Worm (Caenorhabditis elegans) whole organism, L2 larva: ENCODE measurements around the gene mrps-33.
A peak's percentile ranks its signal among the peaks of the same experiment; 100 is the strongest.

Experiments used
- F13H6.1 ChIP-seq: sonication (generic microtip); optimal IDR thresholded peaks from 2 replicates; lab custom pipeline; 2016; ENCODE audit warnings: missing genetic modification characterization, missing compliant biosample characterization
- R02D3.7 ChIP-seq: fragments of 150-350 bp; optimal IDR thresholded peaks from 2 replicates; lab custom pipeline; 2014; ENCODE audit warnings: missing biosample characterization, missing genetic modification characterization
- ZK546.5 ChIP-seq: sonication (generic microtip); optimal IDR thresholded peaks from 2 replicates; lab custom pipeline; 2017; ENCODE audit warnings: missing biosample characterization, missing genetic modification characterization
- aly-2 ChIP-seq: fragments of 150-350 bp; optimal IDR thresholded peaks from 2 replicates; lab custom pipeline; 2014; ENCODE audit warnings: missing biosample characterization, missing genetic modification characterization
- ama-1 ChIP-seq: fragments of 150-350 bp; optimal IDR thresholded peaks from 2 replicates; lab custom pipeline; 2018; ENCODE audit warnings: inconsistent platforms
- blmp-1 ChIP-seq: sonication (generic microtip); optimal IDR thresholded peaks from 2 replicates; lab custom pipeline; 2017; ENCODE audit warnings: missing genetic modification characterization, mild to moderate bottlenecking, missing compliant biosample characterization, antibody characterized with exemption, moderate library complexity; ENCODE audit not compliant: insufficient read depth
- ceh-16 ChIP-seq: fragments of 150-350 bp; optimal IDR thresholded peaks from 2 replicates; lab custom pipeline; 2014; ENCODE audit warnings: missing biosample characterization, missing genetic modification characterization
- ceh-82 ChIP-seq: fragments of 150-350 bp; optimal IDR thresholded peaks from 2 replicates; lab custom pipeline; 2014; ENCODE audit warnings: missing biosample characterization, missing genetic modification characterization
- dmd-4 ChIP-seq: sonication (generic microtip); optimal IDR thresholded peaks from 2 replicates; lab custom pipeline; 2017; ENCODE audit warnings: missing biosample characterization, missing genetic modification characterization
- egl-27 ChIP-seq: sonication (generic microtip); optimal IDR thresholded peaks from 3 replicates; lab custom pipeline; 2017; ENCODE audit warnings: missing biosample characterization, missing genetic modification reagents, missing genetic modification characterization
- elt-1 ChIP-seq: fragments of 150-350 bp; optimal IDR thresholded peaks from 2 replicates; lab custom pipeline; 2014; ENCODE audit warnings: missing biosample characterization, missing genetic modification characterization
- elt-3 ChIP-seq: sonication (generic microtip); optimal IDR thresholded peaks from 2 replicates; lab custom pipeline; 2017; ENCODE audit warnings: missing biosample characterization, missing genetic modification characterization
- fos-1 ChIP-seq: fragments of 150-350 bp; optimal IDR thresholded peaks from 2 replicates; lab custom pipeline; 2014; ENCODE audit warnings: missing biosample characterization, missing genetic modification characterization
- lin-11 ChIP-seq: fragments of 150-350 bp; sonication (generic microtip); optimal IDR thresholded peaks from 2 replicates; lab custom pipeline; 2014; ENCODE audit warnings: missing biosample characterization, missing genetic modification characterization, inconsistent platforms, mixed read lengths
- lin-13 ChIP-seq: fragments of 150-350 bp; optimal IDR thresholded peaks from 2 replicates; lab custom pipeline; 2014; ENCODE audit warnings: missing biosample characterization, missing genetic modification reagents, missing genetic modification characterization
- lsy-2 ChIP-seq, 2 experiments: fragments of 150-350 bp in 1 of 2; sonication (generic microtip) in 1 of 2; optimal IDR thresholded peaks; 2 replicates each; lab custom pipeline; 2014 to 2017; ENCODE audit warnings: missing biosample characterization in 2 of 2, missing genetic modification characterization in 2 of 2
- mab-5 ChIP-seq: fragments of 150-350 bp; optimal IDR thresholded peaks from 2 replicates; lab custom pipeline; 2014; ENCODE audit warnings: missing biosample characterization, missing genetic modification characterization
- mdl-1 ChIP-seq, 2 experiments: fragments of 150-350 bp in 1 of 2; sonication (generic microtip) in 1 of 2; optimal IDR thresholded peaks; 2 replicates each; lab custom pipeline; 2017; ENCODE audit warnings: missing biosample characterization in 2 of 2, missing genetic modification characterization in 2 of 2
- nhr-10 ChIP-seq: sonication (generic microtip); optimal IDR thresholded peaks from 2 replicates; lab custom pipeline; 2017; ENCODE audit warnings: missing biosample characterization, missing genetic modification characterization
- nhr-129 ChIP-seq: fragments of 150-350 bp; optimal IDR thresholded peaks from 2 replicates; lab custom pipeline; 2014; ENCODE audit warnings: missing biosample characterization, missing genetic modification characterization
- nhr-21 ChIP-seq: fragments of 150-350 bp; optimal IDR thresholded peaks from 2 replicates; lab custom pipeline; 2014; ENCODE audit warnings: missing biosample characterization, missing genetic modification characterization
- nhr-23 ChIP-seq: fragments of 150-350 bp; optimal IDR thresholded peaks from 2 replicates; lab custom pipeline; 2014; ENCODE audit warnings: missing biosample characterization, missing genetic modification reagents, missing genetic modification characterization
- nhr-237 ChIP-seq: fragments of 150-350 bp; optimal IDR thresholded peaks from 2 replicates; lab custom pipeline; 2014; ENCODE audit warnings: missing biosample characterization, missing genetic modification characterization
- nhr-25 ChIP-seq: fragments of 150-350 bp; sonication (generic microtip); optimal IDR thresholded peaks from 3 replicates; lab custom pipeline; 2014; ENCODE audit warnings: missing biosample characterization, missing genetic modification characterization
- nhr-6 ChIP-seq: fragments of 150-350 bp; optimal IDR thresholded peaks from 2 replicates; lab custom pipeline; 2014; ENCODE audit warnings: missing biosample characterization, missing genetic modification characterization
- peb-1 ChIP-seq: fragments of 150-350 bp; optimal IDR thresholded peaks from 2 replicates; lab custom pipeline; 2014; ENCODE audit warnings: missing biosample characterization, missing genetic modification characterization
- skn-1 ChIP-seq: sonication (generic microtip); optimal IDR thresholded peaks from 2 replicates; lab custom pipeline; 2017; ENCODE audit warnings: missing biosample characterization, missing genetic modification characterization
- snpc-4 ChIP-seq: fragments of 150-350 bp; optimal IDR thresholded peaks from 2 replicates; lab custom pipeline; 2014; ENCODE audit warnings: missing biosample characterization, missing genetic modification characterization
- unc-39 ChIP-seq: fragments of 150-350 bp; optimal IDR thresholded peaks from 2 replicates; lab custom pipeline; 2014; ENCODE audit warnings: missing biosample characterization, missing genetic modification characterization
- unc-55 ChIP-seq: fragments of 150-350 bp; sonication (generic microtip); optimal IDR thresholded peaks from 3 replicates; lab custom pipeline; 2014; ENCODE audit warnings: missing biosample characterization, missing genetic modification reagents, missing genetic modification characterization
- unc-62 ChIP-seq: fragments of 150-350 bp; optimal IDR thresholded peaks from 2 replicates; lab custom pipeline; 2014; ENCODE audit warnings: missing biosample characterization, missing genetic modification reagents, missing genetic modification characterization
- zag-1 ChIP-seq: fragments of 150-350 bp; optimal IDR thresholded peaks from 2 replicates; lab custom pipeline; 2014; ENCODE audit warnings: missing biosample characterization, missing genetic modification characterization
- ztf-1 ChIP-seq: fragments of 200-800 bp; sonication (Bioruptor generic); conservative IDR thresholded peaks from 2 replicates; pipeline ENCODE4 v1.3.6; 2022; ENCODE audit warnings: missing genetic modification characterization, missing compliant biosample characterization
- ztf-11 ChIP-seq: sonication (generic microtip); optimal IDR thresholded peaks from 2 replicates; lab custom pipeline; 2017; ENCODE audit warnings: missing biosample characterization, missing genetic modification characterization
- ztf-4 ChIP-seq: fragments of 150-350 bp; optimal IDR thresholded peaks from 2 replicates; lab custom pipeline; 2014; ENCODE audit warnings: missing biosample characterization, missing genetic modification characterization

Gene mrps-33

ce11 chrIV:8782172-8782571, 42.3 kb upstream of the mrps-33 start (continued):
- TF ChIP-seq nhr-25 (peak; percentile 94), mdl-1 (tag; optimal IDR thresholded peaks at IDR 0.05; lab: Kevin White, UChicago) (peak in 1 of 2 experiments; percentile 48), lsy-2 (tag; optimal IDR thresholded peaks at IDR 0.05; lab: Kevin White, UChicago) (peak in 1 of 2 experiments; percentile 66), elt-1 (tag; lab: Kevin White, UChicago) (no peak), ceh-82 (tag; lab: Kevin White, UChicago) (no peak), unc-62 (GFP tag; lab: Kevin White, UChicago) (no peak), unc-55 (peak; percentile 45), nhr-129 (tag; lab: Kevin White, UChicago) (peak; percentile 96), ama-1 (lab: Kevin White, UChicago) (no peak), ztf-1 (no peak), lin-11 (tag; lab: Kevin White, UChicago) (no peak), nhr-23 (tag; lab: Kevin White, UChicago) (no peak), ztf-4 (tag; lab: Kevin White, UChicago) (no peak), ZK546.5 (tag; lab: Kevin White, UChicago) (no peak), R02D3.7 (tag; lab: Kevin White, UChicago) (no peak), egl-27 (tag; lab: Kevin White, UChicago) (peak; percentile 84), lin-13 (GFP tag; lab: Kevin White, UChicago) (no peak), peb-1 (tag; lab: Kevin White, UChicago) (peak; percentile 74), ztf-11 (tag; lab: Kevin White, UChicago) (no peak), snpc-4 (peak; percentile 51), nhr-237 (no peak), elt-3 (tag; lab: Kevin White, UChicago) (no peak)

- TF ChIP-seq zag-1 (tag; lab: Kevin White, UChicago), result no peak
- no peak for TF ChIP-seq nhr-21 (tag; lab: Kevin White, UChicago)
- TF ChIP-seq elt-1 (tag; lab: Kevin White, UChicago), result no peak
- TF ChIP-seq unc-39 (tag; lab: Kevin White, UChicago), result no peak
- TF ChIP-seq ceh-16 (tag; lab: Kevin White, UChicago), result no peak
- TF ChIP-seq skn-1, result no peak
- no peak for TF ChIP-seq snpc-4
- TF ChIP-seq mab-5 (tag; lab: Kevin White, UChicago), result no peak
- TF ChIP-seq fos-1 (tag; lab: Kevin White, UChicago), result no peak
- no peak for TF ChIP-seq nhr-129 (tag; lab: Kevin White, UChicago)
- no peak for TF ChIP-seq egl-27 (tag; lab: Kevin White, UChicago)
- no peak for TF ChIP-seq nhr-10
- TF ChIP-seq, all 48 proteins: peak for 0
Measured at ce11 chrIV:8778045-8778444, 38.2 kb upstream of the mrps-33 start, which contains the start of gene C33D9.6. Gene C33D9.6 (minus strand): TSS chrIV:8778145.

- TF ChIP-seq snpc-4 (no peak), elt-3 (tag; lab: Kevin White, UChicago) (no peak), ztf-11 (tag; lab: Kevin White, UChicago) (no peak), unc-39 (tag; lab: Kevin White, UChicago) (no peak), F13H6.1 (tag; lab: Kevin White, UChicago) (no peak), dmd-4 (no peak), aly-2 (no peak)
Measured at ce11 chrIV:8772800-8773256, 33.0 kb upstream of the mrps-33 start, which contains the start of gene F20C5.6. Gene F20C5.6 (minus strand): TSS chrIV:8773206.

ce11 chrIV:8769539-8769938, 29.7 kb upstream of the mrps-33 start, which contains the start of gene F20C5.5:
Gene F20C5.5 (minus strand): TSS chrIV:8769639.
- no peak for TF ChIP-seq nhr-10
- TF ChIP-seq ceh-82 (tag; lab: Kevin White, UChicago), result no peak
- TF ChIP-seq zag-1 (tag; lab: Kevin White, UChicago), result no peak
- no peak for TF ChIP-seq peb-1 (tag; lab: Kevin White, UChicago)
- TF ChIP-seq skn-1, result no peak
- TF ChIP-seq nhr-237, result no peak
- no peak for TF ChIP-seq mab-5 (tag; lab: Kevin White, UChicago)
- no peak for TF ChIP-seq lin-11 (tag; lab: Kevin White, UChicago)
- TF ChIP-seq R02D3.7 (tag; lab: Kevin White, UChicago), result no peak
- TF ChIP-seq dmd-4, result no peak
- TF ChIP-seq blmp-1 (tag; lab: Kevin White, UChicago), result no peak
- no peak for TF ChIP-seq nhr-6 (tag; lab: Kevin White, UChicago)
- TF ChIP-seq nhr-21 (tag; lab: Kevin White, UChicago), result no peak
- TF ChIP-seq elt-3 (tag; lab: Kevin White, UChicago), result no peak
- TF ChIP-seq nhr-25, result no peak
